Worm (Caenorhabditis elegans): Measurements from ENCODE around the gene eea-1.

ce11 chrV:13497322-13497847 is at the start of gene eea-1, which contains the start of gene gut-2:
- TF ChIP-seq tbx-8 (GFP tag; optimal IDR thresholded peaks at IDR 0.05) (no peak), blmp-1 (tag; optimal IDR thresholded peaks at IDR 0.05) (no peak), nhr-12 (tag; optimal IDR thresholded peaks at IDR 0.05) (no peak)

Measured in whole organism, mixed stage, embryonic.